Fruit fly (Drosophila melanogaster) whole organism, embryonic: ENCODE results near the gene Sce.

Source experiments
- Abd-B ChIP-seq: fragments of 200-800 bp; sonication (Bioruptor generic); optimal IDR thresholded peaks from 2 replicates; lab custom pipeline; 2018; ENCODE audit warnings: missing biosample characterization, mild to moderate bottlenecking, missing genetic modification characterization, moderate library complexity
- Atf6 ChIP-seq: fragments of 200-800 bp; sonication (Bioruptor generic); IDR thresholded peaks from 2 replicates; pipeline ENCODE4 v1.3.6; 2022; ENCODE audit warnings: missing biosample characterization, missing genetic modification characterization
- B-H1 ChIP-seq: fragments of 200-800 bp; sonication (Bioruptor generic); IDR thresholded peaks from 3 replicates; pipeline ENCODE4 v1.3.6; 2022; ENCODE audit warnings: missing biosample characterization, missing genetic modification characterization
- BEAF-32 ChIP-seq: fragments of 200-800 bp; sonication (Bioruptor generic); optimal IDR thresholded peaks from 3 replicates; lab custom pipeline; 2017; ENCODE audit warnings: missing biosample characterization, missing genetic modification characterization, mild to moderate bottlenecking, moderate library complexity, missing genetic modification reagents
- CG10462 ChIP-seq: fragments of 200-800 bp; sonication (Bioruptor generic); optimal IDR thresholded peaks from 2 replicates; lab custom pipeline; 2016; ENCODE audit warnings: missing biosample characterization, missing genetic modification characterization
- CG13123 ChIP-seq: fragments of 200-800 bp; sonication (Bioruptor generic); optimal IDR thresholded peaks from 2 replicates; lab custom pipeline; 2016; ENCODE audit warnings: missing biosample characterization, missing genetic modification characterization
- CG13296 ChIP-seq: fragments of 200-800 bp; sonication (Bioruptor generic); optimal IDR thresholded peaks from 3 replicates; lab custom pipeline; 2018; ENCODE audit warnings: missing biosample characterization, mild to moderate bottlenecking, missing genetic modification characterization
- CG15514 ChIP-seq: fragments of 200-800 bp; sonication (Bioruptor generic); optimal IDR thresholded peaks from 3 replicates; lab custom pipeline; 2017; ENCODE audit warnings: missing biosample characterization, missing genetic modification characterization, mild to moderate bottlenecking, moderate library complexity, missing genetic modification reagents
- CG17361 ChIP-seq: fragments of 200-800 bp; sonication (Bioruptor generic); IDR thresholded peaks from 3 replicates; pipeline ENCODE4 v1.3.6; 2022; ENCODE audit warnings: missing biosample characterization, missing genetic modification characterization
- CG17385 ChIP-seq: fragments of 200-800 bp; sonication (Bioruptor generic); optimal IDR thresholded peaks from 3 replicates; lab custom pipeline; 2018; ENCODE audit warnings: missing biosample characterization, mild to moderate bottlenecking, missing genetic modification characterization
- CG18262 ChIP-seq: fragments of 200-800 bp; optimal IDR thresholded peaks from 3 replicates; lab custom pipeline; 2019; ENCODE audit warnings: missing biosample characterization, mild to moderate bottlenecking, missing genetic modification characterization, moderate library complexity
- CG18599 ChIP-seq: fragments of 200-800 bp; sonication (Bioruptor generic); optimal IDR thresholded peaks from 3 replicates; lab custom pipeline; 2017; ENCODE audit warnings: missing biosample characterization, missing genetic modification characterization, mild to moderate bottlenecking, moderate library complexity, missing genetic modification reagents
- CG2116 ChIP-seq: fragments of 200-800 bp; sonication (Bioruptor generic); optimal IDR thresholded peaks from 3 replicates; lab custom pipeline; 2018; ENCODE audit warnings: missing biosample characterization, mild to moderate bottlenecking, missing genetic modification characterization
- CG2712 ChIP-seq: fragments of 200-800 bp; optimal IDR thresholded peaks from 3 replicates; lab custom pipeline; 2019; ENCODE audit warnings: missing biosample characterization, mild to moderate bottlenecking, missing genetic modification characterization, moderate library complexity
- CG31365 ChIP-seq: fragments of 200-800 bp; sonication (Bioruptor generic); optimal IDR thresholded peaks from 2 replicates; lab custom pipeline; 2018; ENCODE audit warnings: missing biosample characterization, mild to moderate bottlenecking, missing genetic modification characterization
- CG31388 ChIP-seq: fragments of 200-800 bp; sonication (Bioruptor generic); optimal IDR thresholded peaks from 2 replicates; lab custom pipeline; 2016; ENCODE audit warnings: missing biosample characterization, missing genetic modification characterization
- CG4282 ChIP-seq: fragments of 200-800 bp; sonication (Bioruptor generic); optimal IDR thresholded peaks from 2 replicates; lab custom pipeline; 2016; ENCODE audit warnings: missing biosample characterization, missing genetic modification characterization
- CG4820 ChIP-seq: fragments of 200-800 bp; sonication (Bioruptor generic); optimal IDR thresholded peaks from 3 replicates; lab custom pipeline; 2016; ENCODE audit warnings: missing biosample characterization, missing genetic modification characterization
- CG6254 ChIP-seq: fragments of 200-800 bp; sonication (Bioruptor generic); optimal IDR thresholded peaks from 3 replicates; lab custom pipeline; 2017; ENCODE audit warnings: mild to moderate bottlenecking, missing biosample characterization, missing genetic modification reagents, missing genetic modification characterization
- CG7556 ChIP-seq: fragments of 200-800 bp; sonication (Bioruptor generic); optimal IDR thresholded peaks from 2 replicates; lab custom pipeline; 2017; ENCODE audit warnings: missing biosample characterization, mild to moderate bottlenecking, missing genetic modification characterization
- CG9437 ChIP-seq: fragments of 200-800 bp; sonication (Bioruptor generic); optimal IDR thresholded peaks from 2 replicates; lab custom pipeline; 2018; ENCODE audit warnings: missing biosample characterization, mild to moderate bottlenecking, missing genetic modification characterization
- CG9797 ChIP-seq: fragments of 200-800 bp; sonication (Bioruptor generic); optimal IDR thresholded peaks from 3 replicates; lab custom pipeline; 2018; ENCODE audit warnings: missing biosample characterization, mild to moderate bottlenecking, missing genetic modification characterization
- Deaf1 ChIP-seq: fragments of 200-800 bp; optimal IDR thresholded peaks from 3 replicates; lab custom pipeline; 2019; ENCODE audit warnings: missing biosample characterization, mild to moderate bottlenecking, missing genetic modification characterization, moderate library complexity
- Dref ChIP-seq: fragments of 200-800 bp; sonication (Bioruptor generic); IDR thresholded peaks from 2 replicates; pipeline ENCODE4 v1.3.6; 2022; ENCODE audit warnings: missing biosample characterization, missing genetic modification characterization
- Elba2 ChIP-seq: fragments of 200-800 bp; sonication (Bioruptor generic); optimal IDR thresholded peaks from 3 replicates; lab custom pipeline; 2016; ENCODE audit warnings: missing biosample characterization, missing genetic modification characterization
- Ets65A ChIP-seq: fragments of 200-800 bp; sonication (Bioruptor generic); peaks from one replicate; lab custom pipeline; 2016; ENCODE audit warnings: missing biosample characterization, missing genetic modification characterization
- Ets97D ChIP-seq: fragments of 200-800 bp; sonication (Bioruptor generic); optimal IDR thresholded peaks from 3 replicates; lab custom pipeline; 2016; ENCODE audit warnings: missing biosample characterization, missing genetic modification characterization
- Gug ChIP-seq: fragments of 200-800 bp; sonication (Bioruptor generic); IDR thresholded peaks from 4 replicates; pipeline ENCODE4 v1.3.6; 2022; ENCODE audit warnings: missing biosample characterization, missing genetic modification characterization
- Hey ChIP-seq: fragments of 200-800 bp; sonication (Bioruptor generic); optimal IDR thresholded peaks from 3 replicates; lab custom pipeline; 2018; ENCODE audit warnings: missing biosample characterization, mild to moderate bottlenecking, missing genetic modification characterization
- MESR4 ChIP-seq: fragments of 200-800 bp; sonication (Bioruptor generic); optimal IDR thresholded peaks from 2 replicates; lab custom pipeline; 2018; ENCODE audit warnings: missing biosample characterization, mild to moderate bottlenecking, missing genetic modification characterization, moderate library complexity
- Optix ChIP-seq: fragments of 200-800 bp; sonication (Bioruptor generic); IDR thresholded peaks from 3 replicates; pipeline ENCODE4 v1.3.6; 2022; ENCODE audit warnings: missing biosample characterization, missing genetic modification characterization
- PHDP ChIP-seq: fragments of 200-800 bp; sonication (Bioruptor generic); optimal IDR thresholded peaks from 3 replicates; lab custom pipeline; 2018; ENCODE audit warnings: missing biosample characterization, mild to moderate bottlenecking, missing genetic modification characterization, moderate library complexity
- Poxn ChIP-seq: fragments of 200-800 bp; sonication (Bioruptor generic); IDR thresholded peaks from 2 replicates; pipeline ENCODE4 v1.3.6; 2022; ENCODE audit warnings: missing biosample characterization, missing genetic modification characterization
- Sox100B ChIP-seq: fragments of 200-800 bp; sonication (Bioruptor generic); optimal IDR thresholded peaks from 3 replicates; lab custom pipeline; 2018; ENCODE audit warnings: missing biosample characterization, mild to moderate bottlenecking, missing genetic modification characterization
- amos ChIP-seq: fragments of 200-800 bp; sonication (Bioruptor generic); IDR thresholded peaks from 2 replicates; pipeline ENCODE4 v1.3.6; 2022; ENCODE audit warnings: missing biosample characterization, missing genetic modification characterization; ENCODE audit not compliant: partially characterized antibody
- ase ChIP-seq: fragments of 200-800 bp; sonication (Bioruptor generic); IDR thresholded peaks from 3 replicates; pipeline ENCODE4 v1.3.6; 2022; ENCODE audit warnings: missing biosample characterization, missing genetic modification characterization
- ato ChIP-seq: fragments of 200-800 bp; sonication (Bioruptor generic); IDR thresholded peaks from 2 replicates; pipeline ENCODE4 v1.3.6; 2022; ENCODE audit warnings: missing biosample characterization, missing genetic modification characterization; ENCODE audit not compliant: partially characterized antibody
- bsh ChIP-seq, 2 experiments: fragments of 200-800 bp; sonication (Bioruptor generic); optimal IDR thresholded peaks; 2 replicates each; lab custom pipeline; 2017 to 2018; ENCODE audit warnings: mild to moderate bottlenecking in 2 of 2, missing biosample characterization in 2 of 2, missing genetic modification characterization in 2 of 2, moderate library complexity in 1 of 2
- crp ChIP-seq, 2 experiments: fragments of 200-800 bp; sonication (Bioruptor generic); optimal IDR thresholded peaks; 2 replicates in 1 of 2; 3 replicates in 1 of 2; lab custom pipeline; 2017; ENCODE audit warnings: missing biosample characterization in 2 of 2, missing genetic modification characterization in 2 of 2, mild to moderate bottlenecking in 1 of 2, moderate library complexity in 1 of 2
- dan ChIP-seq: fragments of 200-800 bp; sonication (Bioruptor generic); IDR thresholded peaks from 2 replicates; pipeline ENCODE4 v1.3.6; 2022; ENCODE audit warnings: missing biosample characterization, missing genetic modification characterization
- dysf ChIP-seq: fragments of 200-800 bp; sonication (Bioruptor generic); IDR thresholded peaks from 3 replicates; pipeline ENCODE4 v1.3.6; 2022; ENCODE audit warnings: missing biosample characterization, missing genetic modification characterization
- ems ChIP-seq: fragments of 200-800 bp; sonication (Bioruptor generic); optimal IDR thresholded peaks from 3 replicates; lab custom pipeline; 2016; ENCODE audit warnings: missing biosample characterization, missing genetic modification characterization
- fru ChIP-seq: fragments of >200 bp; optimal IDR thresholded peaks from 2 replicates; lab custom pipeline; 2017
- gro ChIP-seq: fragments of 200-800 bp; sonication (Bioruptor generic); optimal IDR thresholded peaks from 2 replicates; lab custom pipeline; 2016; ENCODE audit warnings: missing biosample characterization, missing genetic modification characterization
- jumu ChIP-seq: fragments of 200-800 bp; sonication (Bioruptor generic); optimal IDR thresholded peaks from 3 replicates; lab custom pipeline; 2016; ENCODE audit warnings: missing biosample characterization, missing genetic modification characterization
- nerfin-1 ChIP-seq: fragments of 200-800 bp; sonication (Bioruptor generic); optimal IDR thresholded peaks from 3 replicates; lab custom pipeline; 2019; ENCODE audit warnings: missing biosample characterization, mild to moderate bottlenecking, missing genetic modification characterization, moderate library complexity
- prd ChIP-seq, 3 experiments: fragments of >200 bp in 2 of 3; fragments of 200-800 bp in 1 of 3; sonication (Bioruptor generic) in 1 of 3; optimal IDR thresholded peaks in 2 of 3; IDR thresholded peaks in 1 of 3; 2 replicates in 2 of 3; 3 replicates in 1 of 3; pipeline versions ENCODE4 v1.3.6 to Lab custom; 2017 to 2022; ENCODE audit warnings: missing biosample characterization in 1 of 3, missing genetic modification characterization in 1 of 3
- sqz ChIP-seq: fragments of 200-800 bp; sonication (Bioruptor generic); optimal IDR thresholded peaks from 3 replicates; lab custom pipeline; 2018; ENCODE audit warnings: missing biosample characterization, mild to moderate bottlenecking, missing genetic modification characterization
- stwl ChIP-seq: fragments of 200-800 bp; sonication (Bioruptor generic); optimal IDR thresholded peaks from 3 replicates; lab custom pipeline; 2018; ENCODE audit warnings: missing biosample characterization, mild to moderate bottlenecking, missing genetic modification characterization, moderate library complexity
- tgo ChIP-seq: fragments of 200-800 bp; sonication (Bioruptor generic); IDR thresholded peaks from 3 replicates; pipeline ENCODE4 v1.3.6; 2022; ENCODE audit warnings: missing biosample characterization, missing genetic modification characterization
- toy ChIP-seq: fragments of 200-800 bp; sonication (Bioruptor generic); IDR thresholded peaks from 2 replicates; pipeline ENCODE4 v1.3.6; 2022; ENCODE audit warnings: missing biosample characterization, missing genetic modification characterization
- trem ChIP-seq: fragments of 200-800 bp; optimal IDR thresholded peaks from 3 replicates; lab custom pipeline; 2019; ENCODE audit warnings: missing biosample characterization, mild to moderate bottlenecking, missing genetic modification characterization, moderate library complexity

Gene Sce

DNA sequence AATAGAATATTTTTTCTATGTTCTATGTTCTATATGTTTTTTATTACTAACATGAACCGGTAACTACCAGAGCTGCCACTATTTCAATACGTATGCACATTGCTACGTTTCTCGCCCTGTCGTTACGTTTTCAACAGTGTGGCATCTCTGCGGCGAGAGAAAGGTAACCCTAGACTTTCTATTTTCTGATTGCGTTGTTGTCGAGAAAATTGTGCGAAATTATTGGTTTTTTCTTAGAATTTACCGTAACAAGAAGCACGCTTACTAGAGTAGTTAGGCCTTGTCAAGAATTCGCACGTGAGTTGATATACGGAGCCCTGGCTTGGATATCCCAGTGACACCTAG is 18.4 kb upstream of the Sce start, which contains the start of gene btz (continued):
- TF ChIP-seq MESR4 (peak; percentile 54), crp (GFP tag; optimal IDR thresholded peaks at IDR 0.05; lab: Kevin White, UChicago) (peak in 1 of 2 experiments; percentile 81), toy (GFP tag; lab: Robert Waterston, UW) (no peak), ems (GFP tag; lab: Kevin White, UChicago) (no peak), amos (GFP tag; lab: Robert Waterston, UW) (no peak), fru (lab: Kevin White, UChicago) (no peak), CG2116 (peak; percentile 61), CG9797 (GFP tag; lab: Kevin White, UChicago) (peak; percentile 26), Ets97D (peak; percentile 39), CG4282 (GFP tag; lab: Kevin White, UChicago) (no peak), stwl (tag; lab: Kevin White, UChicago) (peak; percentile 71), CG31388 (GFP tag; lab: Kevin White, UChicago) (no peak), gro (GFP tag; lab: Kevin White, UChicago) (no peak), CG4820 (GFP tag; lab: Kevin White, UChicago) (no peak), Optix (no peak), prd (optimal IDR thresholded peaks at IDR 0.05; lab: Kevin White, UChicago) (no peak), prd (GFP tag; IDR thresholded peaks at IDR 0.05; lab: Robert Waterston, UW) (no peak), sqz (GFP tag; lab: Kevin White, UChicago) (no peak), CG2712 (tag; lab: Kevin White, UChicago) (no peak), CG17361 (GFP tag; lab: Robert Waterston, UW) (no peak), B-H1 (GFP tag; lab: Robert Waterston, UW) (no peak), CG9437 (GFP tag; lab: Kevin White, UChicago) (peak; percentile 100), CG31365 (tag; lab: Kevin White, UChicago) (no peak), Gug (GFP tag; lab: Robert Waterston, UW) (no peak), CG18599 (no peak), Dref (GFP tag; lab: Robert Waterston, UW) (peak; percentile 52), CG7556 (GFP tag; lab: Kevin White, UChicago) (no peak), CG13123 (GFP tag; lab: Kevin White, UChicago) (no peak), ato (no peak), trem (tag; lab: Kevin White, UChicago) (peak; percentile 57), Elba2 (peak; percentile 83), ase (no peak), CG13296 (no peak), dan (GFP tag; lab: Robert Waterston, UW) (no peak), PHDP (no peak), bsh (GFP tag; optimal IDR thresholded peaks at IDR 0.05; lab: Kevin White, UChicago) (no peak), CG10462 (no peak), Poxn (GFP tag; lab: Robert Waterston, UW) (no peak), tgo (no peak), Ets65A (GFP tag; lab: Kevin White, UChicago) (no peak), CG15514 (GFP tag; lab: Kevin White, UChicago) (peak; percentile 82), CG17385 (GFP tag; lab: Kevin White, UChicago) (no peak), Abd-B (peak; percentile 2), Atf6 (GFP tag; lab: Robert Waterston, UW) (no peak), jumu (GFP tag; lab: Kevin White, UChicago) (no peak), BEAF-32 (GFP tag; lab: Kevin White, UChicago) (peak; percentile 42), Hey (tag; lab: Kevin White, UChicago) (no peak), CG18262 (peak; percentile 45), Sox100B (no peak), nerfin-1 (tag; lab: Kevin White, UChicago) (no peak), Deaf1 (tag; lab: Kevin White, UChicago) (peak; percentile 34), CG6254 (GFP tag; lab: Kevin White, UChicago) (no peak), dysf (no peak)
